Fruit fly (Drosophila melanogaster): ENCODE results near the gene roq.

roq gene

dm6 chr3L:16333013-16333412 is 45.4 kb downstream of the roq start, which contains the start of gene CG13056:
CG13056 (plus strand) TSS chr3L:16333313.
- TF ChIP-seq EcR (GFP tag; optimal IDR thresholded peaks at IDR 0.05) (no peak), Dll (optimal IDR thresholded peaks at IDR 0.05) (no peak), CG8478 (optimal IDR thresholded peaks at IDR 0.05) (no peak), pan (optimal IDR thresholded peaks at IDR 0.05) (no peak), psq (optimal IDR thresholded peaks at IDR 0.05) (no peak)

DNA sequence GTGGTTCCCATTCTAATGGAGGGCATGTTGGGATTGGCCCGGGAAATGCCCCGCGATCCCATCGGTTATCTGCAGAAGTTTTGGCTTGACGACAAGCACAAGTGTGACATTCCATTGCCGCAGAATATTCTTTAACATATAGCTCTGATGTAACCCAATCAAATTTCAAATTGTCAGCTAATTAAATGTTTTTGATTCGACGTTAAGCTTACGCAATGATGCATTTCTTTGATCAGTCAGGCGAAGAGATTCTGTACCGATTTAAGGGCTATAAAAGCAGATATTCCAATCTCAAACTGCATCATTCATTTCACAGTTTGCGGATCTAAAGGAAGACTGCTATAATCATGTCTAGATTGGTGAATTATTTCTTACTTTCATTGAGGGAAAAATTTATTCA is 46.7 kb downstream of the roq start, which contains the start of gene retinin:
Gene retinin, plus strand, starts transcription at position 301 of the 400 bp plus-strand sequence.
- no peak for TF ChIP-seq EcR (GFP tag; optimal IDR thresholded peaks at IDR 0.05)
- no peak for TF ChIP-seq CG8478 (optimal IDR thresholded peaks at IDR 0.05)
- TF ChIP-seq pan (optimal IDR thresholded peaks at IDR 0.05), result no peak
- no peak for TF ChIP-seq Dll (optimal IDR thresholded peaks at IDR 0.05)
- no peak for TF ChIP-seq usp (GFP tag; optimal IDR thresholded peaks at IDR 0.05)
- no peak for TF ChIP-seq psq (optimal IDR thresholded peaks at IDR 0.05)

DNA sequence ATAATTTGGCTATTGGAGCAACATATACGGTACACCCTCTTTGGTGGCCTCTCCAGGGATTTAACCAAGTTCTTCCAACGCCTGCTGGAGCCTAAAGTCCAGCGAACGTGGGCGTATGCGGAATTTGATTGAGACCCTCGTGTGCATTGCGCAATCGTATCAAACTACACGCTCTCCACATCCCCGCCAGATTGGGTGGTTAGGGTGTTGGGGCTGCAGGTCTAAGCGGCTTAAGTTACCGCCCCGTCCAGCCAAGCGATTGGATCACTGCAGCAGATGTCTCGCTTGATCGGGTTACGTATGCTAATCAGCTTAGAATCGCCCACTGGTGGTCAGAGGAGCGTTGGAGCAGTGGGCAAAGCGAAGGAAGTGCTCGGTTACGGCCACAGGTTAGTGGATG is 47.6 kb downstream of the roq start, which contains the start of gene CG33060:
Gene CG33060, plus strand, starts transcription at position 301 of the 400 bp plus-strand sequence.
- TF ChIP-seq psq (optimal IDR thresholded peaks at IDR 0.05) (no peak), usp (GFP tag; optimal IDR thresholded peaks at IDR 0.05) (no peak), EcR (GFP tag; optimal IDR thresholded peaks at IDR 0.05) (no peak), pan (optimal IDR thresholded peaks at IDR 0.05) (no peak), Dll (optimal IDR thresholded peaks at IDR 0.05) (no peak), CG8478 (optimal IDR thresholded peaks at IDR 0.05) (no peak)

dm6 chr3L:16329495-16329894 is 48.9 kb downstream of the roq start, which contains the start of gene CG33061:
CG33061 (plus strand) TSS chr3L:16329795.
- TF ChIP-seq pan (optimal IDR thresholded peaks at IDR 0.05), result no peak
- TF ChIP-seq psq (optimal IDR thresholded peaks at IDR 0.05), result no peak
- no peak for TF ChIP-seq usp (GFP tag; optimal IDR thresholded peaks at IDR 0.05)

DNA sequence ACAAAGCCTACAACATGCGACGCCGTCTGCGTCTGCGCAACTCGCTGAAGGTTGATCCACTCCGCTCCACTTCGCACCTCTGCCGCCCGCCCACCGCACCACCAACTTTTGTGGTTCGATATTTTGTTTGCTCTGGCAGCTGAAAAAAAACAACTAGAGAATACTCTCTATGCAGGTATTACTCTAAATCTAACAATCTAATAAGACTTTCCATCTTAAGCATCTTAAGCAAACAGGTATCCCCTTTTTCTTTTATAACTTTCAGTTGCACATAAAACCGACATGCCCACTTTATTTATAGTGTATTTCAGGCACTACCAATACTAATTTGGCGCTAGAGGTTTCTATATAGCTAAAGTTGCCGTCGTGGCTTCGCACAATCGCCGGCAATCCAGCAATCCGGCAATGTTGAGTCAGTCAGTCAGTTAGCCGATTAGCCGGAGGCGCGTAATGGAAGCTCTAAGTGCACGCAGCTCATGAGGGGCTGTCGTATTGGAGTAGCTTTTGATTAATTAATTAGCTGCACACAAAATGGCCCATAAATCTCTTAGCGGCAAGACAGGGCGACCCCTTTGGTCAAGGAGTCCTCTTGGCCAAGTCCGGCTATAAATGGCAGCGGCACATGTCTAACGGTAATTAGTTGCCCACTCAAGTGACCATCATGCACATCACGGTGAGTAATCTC is 50.0 kb downstream of the roq start, which contains the start of gene CG13058:
Gene CG13058, plus strand, starts transcription at position 635 of the 685 bp plus-strand sequence.
- TF ChIP-seq EcR (GFP tag; optimal IDR thresholded peaks at IDR 0.05) (no peak), CG8478 (optimal IDR thresholded peaks at IDR 0.05) (no peak), usp (GFP tag; optimal IDR thresholded peaks at IDR 0.05) (no peak), pan (optimal IDR thresholded peaks at IDR 0.05) (no peak), Dll (optimal IDR thresholded peaks at IDR 0.05) (no peak), psq (optimal IDR thresholded peaks at IDR 0.05) (no peak)

DNA sequence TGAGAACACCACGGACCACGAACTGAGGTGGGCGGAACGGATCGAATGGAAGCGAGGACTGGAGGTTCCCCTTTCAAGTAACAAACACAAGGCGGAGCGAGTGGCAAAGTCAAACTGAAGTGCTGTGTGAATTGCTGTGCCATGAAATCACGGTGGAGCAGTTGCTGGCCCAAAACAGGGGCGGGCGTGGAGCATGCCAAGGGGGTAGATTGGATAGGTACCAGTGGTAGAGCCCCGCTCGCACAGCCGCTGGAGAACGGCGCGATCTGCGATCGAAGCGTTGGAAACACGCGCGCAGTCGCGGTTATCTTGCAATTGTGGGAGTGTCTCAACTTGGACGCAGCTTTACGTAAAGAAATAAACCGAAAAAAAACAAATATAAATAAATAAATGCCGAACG is 50.6 kb downstream of the roq start, which contains the start of gene CG13038:
Gene CG13038, minus strand, starts transcription at position 118 of the 400 bp plus-strand sequence.
- TF ChIP-seq pan (optimal IDR thresholded peaks at IDR 0.05) (no peak), Dll (optimal IDR thresholded peaks at IDR 0.05) (no peak), usp (GFP tag; optimal IDR thresholded peaks at IDR 0.05) (no peak), CG8478 (optimal IDR thresholded peaks at IDR 0.05) (no peak), EcR (GFP tag; optimal IDR thresholded peaks at IDR 0.05) (no peak), psq (optimal IDR thresholded peaks at IDR 0.05) (no peak)

- TF ChIP-seq psq (optimal IDR thresholded peaks at IDR 0.05), result no peak
- no peak for TF ChIP-seq EcR (GFP tag; optimal IDR thresholded peaks at IDR 0.05)
- TF ChIP-seq pan (optimal IDR thresholded peaks at IDR 0.05), result no peak
- no peak for TF ChIP-seq Dll (optimal IDR thresholded peaks at IDR 0.05)
- no peak for TF ChIP-seq usp (GFP tag; optimal IDR thresholded peaks at IDR 0.05)
- no peak for TF ChIP-seq CG8478 (optimal IDR thresholded peaks at IDR 0.05)
Measured at dm6 chr3L:16326657-16327056, 51.7 kb downstream of the roq start, which contains the start of the genes CG13040 and CG13039. CG13040 (minus strand) TSS chr3L:16326757. CG13039 (minus strand) TSS chr3L:16326762.

dm6 chr3L:16323372-16323771 is 55.0 kb downstream of the roq start, which contains the start of gene CG13059:
CG13059 (plus strand) TSS chr3L:16323672.
- TF ChIP-seq pan (optimal IDR thresholded peaks at IDR 0.05), result no peak
- TF ChIP-seq psq (optimal IDR thresholded peaks at IDR 0.05), result no peak
- no peak for TF ChIP-seq CG8478 (optimal IDR thresholded peaks at IDR 0.05)
- TF ChIP-seq Dll (optimal IDR thresholded peaks at IDR 0.05), result no peak
- no peak for TF ChIP-seq EcR (GFP tag; optimal IDR thresholded peaks at IDR 0.05)
- no peak for TF ChIP-seq usp (GFP tag; optimal IDR thresholded peaks at IDR 0.05)

- no peak for TF ChIP-seq Dll (optimal IDR thresholded peaks at IDR 0.05)
- no peak for TF ChIP-seq usp (GFP tag; optimal IDR thresholded peaks at IDR 0.05)
- no peak for TF ChIP-seq psq (optimal IDR thresholded peaks at IDR 0.05)
- TF ChIP-seq EcR (GFP tag; optimal IDR thresholded peaks at IDR 0.05), result no peak
- TF ChIP-seq CG8478 (optimal IDR thresholded peaks at IDR 0.05), result no peak
- TF ChIP-seq pan (optimal IDR thresholded peaks at IDR 0.05), result no peak
Measured at dm6 chr3L:16321172-16321571, 57.2 kb downstream of the roq start, which contains the start of gene CG42718. CG42718 (minus strand) TSS chr3L:16321272.
